Worm (Caenorhabditis elegans) whole organism, midembryonic: Measurements from ENCODE around the gene dpy-28.
"Not testable (repeated sequence)": the region's sequence is repeated elsewhere in the genome, so short reads cannot be mapped to it uniquely, and the experiment has no call there.

Experiments
- T22C8.4 ChIP-seq: fragments of 200-800 bp; sonication (Bioruptor generic); IDR thresholded peaks from 2 replicates; pipeline ENCODE4 v1.3.6; 2022; ENCODE audit warnings: missing genetic modification characterization, missing compliant biosample characterization
- cog-1 ChIP-seq: sonication (generic microtip); optimal IDR thresholded peaks from 2 replicates; lab custom pipeline; 2016; ENCODE audit warnings: missing genetic modification characterization, missing compliant biosample characterization
- flt-1 ChIP-seq: fragments of 200-800 bp; sonication (Bioruptor generic); IDR thresholded peaks from 2 replicates; pipeline ENCODE4 v1.3.6; 2022; ENCODE audit warnings: missing genetic modification characterization, missing compliant biosample characterization
- klf-2 ChIP-seq: fragments of 200-800 bp; sonication (Bioruptor generic); conservative IDR thresholded peaks from 2 replicates; pipeline ENCODE4 v1.3.6; 2022; ENCODE audit warnings: missing genetic modification reagents, missing genetic modification characterization, missing compliant biosample characterization
- med-1 ChIP-seq: sonication (generic microtip); optimal IDR thresholded peaks from 2 replicates; lab custom pipeline; 2017; ENCODE audit warnings: missing genetic modification characterization, mild to moderate bottlenecking, missing compliant biosample characterization, antibody characterized with exemption, missing genetic modification reagents; ENCODE audit not compliant: insufficient read depth
- ref-1 ChIP-seq: fragments of 200-800 bp; sonication (Bioruptor generic); conservative IDR thresholded peaks from 2 replicates; pipeline ENCODE4 v1.3.6; 2022; ENCODE audit warnings: missing genetic modification reagents, missing genetic modification characterization, missing compliant biosample characterization
- tab-1 ChIP-seq: fragments of 200-800 bp; sonication (Bioruptor generic); IDR thresholded peaks from 2 replicates; pipeline ENCODE4 v1.3.6; 2022; ENCODE audit warnings: missing genetic modification characterization, missing compliant biosample characterization
- ztf-23 ChIP-seq: fragments of 200-800 bp; sonication (Bioruptor generic); IDR thresholded peaks from 2 replicates; pipeline ENCODE4 v1.3.6; 2022; ENCODE audit warnings: missing genetic modification reagents, missing genetic modification characterization, missing compliant biosample characterization
- ztf-29 ChIP-seq: fragments of 200-800 bp; sonication (Bioruptor generic); IDR thresholded peaks from 2 replicates; pipeline ENCODE4 v1.3.6; 2022; ENCODE audit warnings: missing genetic modification reagents, missing genetic modification characterization, missing compliant biosample characterization

DNA sequence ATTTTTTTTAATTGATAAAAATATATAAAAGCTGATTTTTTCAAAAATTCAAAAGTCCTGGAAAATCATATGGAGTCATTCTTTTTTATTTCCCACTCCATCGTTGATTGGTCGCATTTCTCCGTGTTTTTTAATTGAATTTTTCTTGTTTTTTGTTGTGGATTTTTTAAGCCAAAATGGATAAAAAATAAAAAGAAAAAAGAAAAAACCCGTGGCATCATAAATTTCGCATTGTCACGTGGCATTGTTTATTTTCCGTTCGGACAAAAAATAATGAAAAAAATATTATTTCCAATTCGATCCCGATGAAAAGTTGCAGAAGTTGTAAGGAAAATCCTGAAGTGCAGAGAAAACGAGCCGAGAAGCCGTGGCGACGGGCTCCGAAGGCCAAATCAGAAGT lies 42.7 kb downstream of the dpy-28 start, which contains the start of gene klp-7:
- not testable (repeated sequence) for TF ChIP-seq T22C8.4; tab-1 (GFP tag; lab: Robert Waterston, UW); flt-1 (GFP tag; lab: Robert Waterston, UW); klf-2 (GFP tag; lab: Robert Waterston, UW); ztf-23 (GFP tag; lab: Robert Waterston, UW); cog-1 (tag; lab: Kevin White, UChicago); ref-1 (GFP tag; lab: Robert Waterston, UW); ztf-29 (GFP tag; lab: Robert Waterston, UW); med-1 (GFP tag; lab: Kevin White, UChicago)
